Worm (Caenorhabditis elegans) whole organism, late embryonic: ENCODE results near the gene msp-32.

ENCODE experiments used
- F13H6.1 ChIP-seq: sonication (generic microtip); optimal IDR thresholded peaks from 2 replicates; lab custom pipeline; 2016; ENCODE audit warnings: missing genetic modification characterization, missing compliant biosample characterization
- T23F11.4 ChIP-seq: fragments of 200-800 bp; sonication (Bioruptor generic); optimal IDR thresholded peaks from 2 replicates; lab custom pipeline; 2018; ENCODE audit warnings: mild to moderate bottlenecking, missing genetic modification characterization, missing compliant biosample characterization
- ama-1 ChIP-seq: fragments of 150-350 bp; optimal IDR thresholded peaks from 2 replicates; lab custom pipeline; 2014
- ceh-22 ChIP-seq: sonication (generic microtip); optimal IDR thresholded peaks from 2 replicates; lab custom pipeline; 2017; ENCODE audit warnings: missing biosample characterization, missing genetic modification characterization
- ceh-30 ChIP-seq: fragments of 150-350 bp; optimal IDR thresholded peaks from 2 replicates; lab custom pipeline; 2014; ENCODE audit warnings: missing biosample characterization, missing genetic modification characterization
- elt-4 ChIP-seq: sonication (generic microtip); optimal IDR thresholded peaks from 2 replicates; lab custom pipeline; 2016; ENCODE audit warnings: missing genetic modification characterization, missing compliant biosample characterization
- fkh-10 ChIP-seq: fragments of 150-350 bp; optimal IDR thresholded peaks from 2 replicates; lab custom pipeline; 2014; ENCODE audit warnings: missing biosample characterization, missing genetic modification reagents, missing genetic modification characterization
- fkh-6 ChIP-seq: sonication (generic microtip); optimal IDR thresholded peaks from 2 replicates; lab custom pipeline; 2016; ENCODE audit warnings: missing genetic modification characterization, missing compliant biosample characterization
- hlh-15 ChIP-seq: sonication (generic microtip); optimal IDR thresholded peaks from 2 replicates; lab custom pipeline; 2016; ENCODE audit warnings: missing genetic modification characterization, missing compliant biosample characterization
- nfya-1 ChIP-seq: sonication (generic microtip); optimal IDR thresholded peaks from 2 replicates; lab custom pipeline; 2017; ENCODE audit warnings: missing genetic modification characterization, mild to moderate bottlenecking, missing compliant biosample characterization, antibody characterized with exemption, moderate library complexity
- pat-9 ChIP-seq: fragments of 200-800 bp; sonication (Bioruptor generic); optimal IDR thresholded peaks from 2 replicates; lab custom pipeline; 2018; ENCODE audit warnings: mild to moderate bottlenecking, missing genetic modification characterization, moderate library complexity, missing compliant biosample characterization
- pqm-1 ChIP-seq: sonication (generic microtip); optimal IDR thresholded peaks from 2 replicates; lab custom pipeline; 2016; ENCODE audit warnings: missing genetic modification characterization, missing compliant biosample characterization
- unc-3 ChIP-seq, 2 experiments: fragments of 200-800 bp in 1 of 2; sonication (Bioruptor generic) in 1 of 2; sonication (generic microtip) in 1 of 2; conservative IDR thresholded peaks in 1 of 2; optimal IDR thresholded peaks in 1 of 2; 2 replicates each; pipeline versions ENCODE4 v1.3.6 to Lab custom; 2016 to 2022; ENCODE audit warnings: missing compliant biosample characterization in 2 of 2, missing genetic modification characterization in 2 of 2, missing genetic modification reagents in 1 of 2

DNA sequence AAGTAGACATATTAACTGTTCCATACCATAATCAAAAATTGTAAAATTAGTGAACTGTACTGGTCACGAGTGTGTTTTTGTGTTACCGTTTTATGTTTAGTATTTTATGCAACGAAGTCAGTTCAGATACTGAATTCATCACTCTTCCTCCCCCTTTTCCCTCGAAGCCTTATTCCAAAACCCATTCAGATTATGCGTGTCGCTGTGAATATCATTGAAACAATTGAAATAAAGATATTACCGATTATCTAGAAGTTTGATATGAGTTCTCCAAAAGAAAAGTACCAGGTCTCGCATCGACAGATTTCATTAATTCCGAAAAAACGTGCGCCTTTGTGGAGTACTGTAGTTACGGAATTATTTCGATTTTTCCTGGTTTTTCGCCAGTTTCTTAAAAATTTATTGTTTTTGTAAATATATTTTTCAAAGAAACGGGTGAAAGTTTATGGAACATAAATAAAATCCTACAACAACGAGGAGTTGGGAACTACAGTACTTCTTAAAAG is 39.7 kb upstream of the msp-32 start:
- TF ChIP-seq F13H6.1 (tag; lab: Kevin White, UChicago) (no peak), fkh-10 (GFP tag; lab: Kevin White, UChicago) (no peak), pat-9 (tag; lab: Kevin White, UChicago) (no peak), ama-1 (lab: Kevin White, UChicago) (no peak), nfya-1 (tag; lab: Kevin White, UChicago) (no peak), ceh-22 (tag; lab: Kevin White, UChicago) (no peak), pqm-1 (tag; lab: Kevin White, UChicago) (no peak), T23F11.4 (GFP tag; lab: Kevin White, UChicago) (no peak), elt-4 (tag; lab: Kevin White, UChicago) (no peak), ceh-30 (tag; lab: Kevin White, UChicago) (no peak), fkh-6 (tag; lab: Kevin White, UChicago) (no peak), unc-3 (GFP tag; conservative IDR thresholded peaks at IDR 0.05; lab: Robert Waterston, UW) (no peak), unc-3 (tag; optimal IDR thresholded peaks at IDR 0.05; lab: Kevin White, UChicago) (no peak), hlh-15 (tag; lab: Kevin White, UChicago) (no peak)
